Fruit fly (Drosophila melanogaster) whole organism, prepupa: ENCODE data around the gene Atx2.

Experiments
- Blimp-1 ChIP-seq: fragments of 200-800 bp; sonication (Bioruptor generic); optimal IDR thresholded peaks from 3 replicates; lab custom pipeline; 2017; ENCODE audit warnings: missing biosample characterization, missing genetic modification characterization, mild to moderate bottlenecking, moderate library complexity, missing genetic modification reagents
- CG10631 ChIP-seq: fragments of 200-800 bp; sonication (Bioruptor generic); optimal IDR thresholded peaks from 2 replicates; lab custom pipeline; 2016; ENCODE audit warnings: missing biosample characterization, missing genetic modification characterization
- CG11294 ChIP-seq: fragments of 200-800 bp; sonication (Bioruptor generic); IDR thresholded peaks from 2 replicates; pipeline ENCODE4 v1.3.6; 2022; ENCODE audit warnings: missing biosample characterization, missing genetic modification characterization
- CG15336 ChIP-seq: fragments of 200-800 bp; sonication (Bioruptor generic); IDR thresholded peaks from 2 replicates; pipeline ENCODE4 v1.3.6; 2022; ENCODE audit warnings: missing biosample characterization, missing genetic modification characterization
- CG16779 ChIP-seq: fragments of 200-800 bp; sonication (Bioruptor generic); optimal IDR thresholded peaks from 3 replicates; lab custom pipeline; 2017; ENCODE audit warnings: missing biosample characterization, mild to moderate bottlenecking, missing genetic modification characterization
- CG31627 ChIP-seq: fragments of 200-800 bp; sonication (Bioruptor generic); optimal IDR thresholded peaks from 3 replicates; lab custom pipeline; 2016; ENCODE audit warnings: missing biosample characterization, missing genetic modification characterization
- CG32006 ChIP-seq: fragments of 200-800 bp; sonication (Bioruptor generic); optimal IDR thresholded peaks from 3 replicates; lab custom pipeline; 2017; ENCODE audit warnings: missing biosample characterization, mild to moderate bottlenecking, missing genetic modification characterization
- CG34406 ChIP-seq: fragments of 200-800 bp; sonication (Bioruptor generic); optimal IDR thresholded peaks from 3 replicates; lab custom pipeline; 2016; ENCODE audit warnings: missing biosample characterization, missing genetic modification characterization
- CG4318 ChIP-seq: fragments of 200-800 bp; sonication (Bioruptor generic); optimal IDR thresholded peaks from 3 replicates; lab custom pipeline; 2017; ENCODE audit warnings: missing biosample characterization, mild to moderate bottlenecking, missing genetic modification characterization
- CG6792 ChIP-seq: fragments of 200-800 bp; sonication (Bioruptor generic); optimal IDR thresholded peaks from 3 replicates; lab custom pipeline; 2016; ENCODE audit warnings: missing biosample characterization, missing genetic modification characterization
- CG7368 ChIP-seq: fragments of 200-800 bp; sonication (Bioruptor generic); optimal IDR thresholded peaks from 3 replicates; lab custom pipeline; 2016; ENCODE audit warnings: missing biosample characterization, missing genetic modification characterization
- CG8632 ChIP-seq: fragments of 200-800 bp; sonication (Bioruptor generic); optimal IDR thresholded peaks from 3 replicates; lab custom pipeline; 2016; ENCODE audit warnings: missing biosample characterization, missing genetic modification characterization
- CG9139 ChIP-seq: fragments of 200-800 bp; sonication (Bioruptor generic); optimal IDR thresholded peaks from 3 replicates; lab custom pipeline; 2017; ENCODE audit warnings: missing biosample characterization, mild to moderate bottlenecking, missing genetic modification characterization
- Eip75B ChIP-seq: fragments of 200-800 bp; sonication (Bioruptor generic); optimal IDR thresholded peaks from 3 replicates; lab custom pipeline; 2016; ENCODE audit warnings: missing biosample characterization, missing genetic modification characterization
- Eip78C ChIP-seq: fragments of 200-800 bp; sonication (Bioruptor generic); peaks from one replicate; lab custom pipeline; 2016; ENCODE audit warnings: missing biosample characterization, missing genetic modification characterization
- Ets21C ChIP-seq: fragments of 200-800 bp; sonication (Bioruptor generic); optimal IDR thresholded peaks from 3 replicates; lab custom pipeline; 2016; ENCODE audit warnings: missing biosample characterization, missing genetic modification characterization
- Gug ChIP-seq: fragments of 200-800 bp; sonication (Bioruptor generic); IDR thresholded peaks from 2 replicates; pipeline ENCODE4 v1.3.6; 2022; ENCODE audit warnings: missing biosample characterization, missing genetic modification characterization
- Hr38 ChIP-seq: sonication (Bioruptor generic); optimal IDR thresholded peaks from 2 replicates; lab custom pipeline; 2016; ENCODE audit warnings: missing biosample characterization, missing genetic modification characterization
- Sox14 ChIP-seq: fragments of 200-800 bp; sonication (Bioruptor generic); optimal IDR thresholded peaks from 3 replicates; lab custom pipeline; 2016; ENCODE audit warnings: missing biosample characterization, missing genetic modification characterization
- Sox15 ChIP-seq: fragments of 200-800 bp; sonication (Bioruptor generic); optimal IDR thresholded peaks from 3 replicates; lab custom pipeline; 2016; ENCODE audit warnings: missing biosample characterization, missing genetic modification characterization
- achi ChIP-seq: fragments of 200-800 bp; sonication (Bioruptor generic); optimal IDR thresholded peaks from 3 replicates; lab custom pipeline; 2016; ENCODE audit warnings: missing biosample characterization, missing genetic modification characterization
- acj6 ChIP-seq: fragments of 200-800 bp; sonication (Bioruptor generic); optimal IDR thresholded peaks from 3 replicates; lab custom pipeline; 2016; ENCODE audit warnings: missing biosample characterization, missing genetic modification characterization
- cyc ChIP-seq: fragments of 200-800 bp; sonication (Bioruptor generic); optimal IDR thresholded peaks from 3 replicates; lab custom pipeline; 2016; ENCODE audit warnings: missing biosample characterization, missing genetic modification characterization
- dac ChIP-seq: fragments of 200-800 bp; sonication (Bioruptor generic); optimal IDR thresholded peaks from 2 replicates; lab custom pipeline; 2017; ENCODE audit warnings: missing biosample characterization, mild to moderate bottlenecking, missing genetic modification characterization
- dsx ChIP-seq: fragments of 200-800 bp; optimal IDR thresholded peaks from 3 replicates; lab custom pipeline; 2019; ENCODE audit warnings: missing biosample characterization, mild to moderate bottlenecking, missing genetic modification characterization, moderate library complexity; ENCODE audit not compliant: poor library complexity, severe bottlenecking
- eg ChIP-seq: fragments of 200-800 bp; sonication (Bioruptor generic); IDR thresholded peaks from 3 replicates; pipeline ENCODE4 v1.3.6; 2022; ENCODE audit warnings: missing biosample characterization, missing genetic modification characterization
- esn ChIP-seq: fragments of 200-800 bp; sonication (Bioruptor generic); optimal IDR thresholded peaks from 2 replicates; lab custom pipeline; 2016; ENCODE audit warnings: missing biosample characterization, mild to moderate bottlenecking, missing genetic modification characterization, moderate library complexity
- net ChIP-seq: fragments of 200-800 bp; sonication (Bioruptor generic); optimal IDR thresholded peaks from 3 replicates; lab custom pipeline; 2016; ENCODE audit warnings: missing biosample characterization, missing genetic modification characterization
- salr ChIP-seq, 2 experiments: fragments of 200-800 bp; sonication (Bioruptor generic); optimal IDR thresholded peaks; 3 replicates each; lab custom pipeline; 2016 to 2018; ENCODE audit warnings: missing biosample characterization in 2 of 2, missing genetic modification characterization in 2 of 2, mild to moderate bottlenecking in 1 of 2
- ss ChIP-seq, 2 experiments: fragments of 200-800 bp; sonication (Bioruptor generic); optimal IDR thresholded peaks; 2 replicates in 1 of 2; 3 replicates in 1 of 2; lab custom pipeline; 2017 to 2018; ENCODE audit warnings: mild to moderate bottlenecking in 2 of 2, missing biosample characterization in 2 of 2, missing genetic modification characterization in 2 of 2, moderate library complexity in 1 of 2
- svp ChIP-seq: fragments of 200-800 bp; sonication (Bioruptor generic); peaks from one replicate; lab custom pipeline; 2016; ENCODE audit warnings: missing biosample characterization, missing genetic modification characterization
- topi ChIP-seq: fragments of 200-800 bp; sonication (Bioruptor generic); optimal IDR thresholded peaks from 3 replicates; lab custom pipeline; 2016; ENCODE audit warnings: missing biosample characterization, missing genetic modification characterization

Gene Atx2

DNA sequence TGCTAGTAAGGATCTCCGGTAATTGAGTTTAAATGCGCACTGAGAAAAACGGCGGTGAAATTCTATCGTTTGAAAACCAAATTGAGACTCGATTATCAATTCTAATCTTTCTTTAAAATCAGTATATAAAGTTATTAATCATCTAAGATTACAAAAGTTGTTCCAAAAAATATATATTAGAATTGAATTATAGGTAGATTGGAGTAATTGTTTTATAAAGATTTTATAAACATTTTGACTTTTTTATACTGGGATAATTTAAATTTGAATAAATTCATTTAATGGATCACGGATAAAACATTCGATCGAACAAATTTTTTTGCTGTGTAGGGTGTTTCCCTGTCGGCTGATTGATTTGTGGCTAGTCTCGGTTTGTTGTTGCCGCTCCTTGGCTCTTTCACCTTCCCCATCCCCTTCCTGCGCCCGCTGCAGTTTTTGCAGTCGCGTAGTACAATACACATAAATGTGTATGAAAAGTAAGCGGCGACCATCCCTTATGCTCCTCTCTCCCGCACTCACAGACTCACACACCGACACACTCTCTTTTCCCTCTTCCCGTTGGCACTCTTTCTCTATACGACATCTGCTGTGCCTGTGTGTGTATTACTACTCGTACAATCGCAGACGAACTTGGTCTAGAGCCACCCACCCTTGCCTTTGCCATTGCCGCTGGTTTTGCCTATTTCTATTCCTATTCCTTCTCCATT is 10.8 kb downstream of the Atx2 start (continued):
- TF ChIP-seq Gug (GFP tag; lab: Robert Waterston, UW) (no peak), CG10631 (peak; percentile 47), topi (GFP tag; lab: Kevin White, UChicago) (peak; percentile 19), Hr38 (no peak), Ets21C (no peak), net (GFP tag; lab: Kevin White, UChicago) (peak; percentile 19), acj6 (peak; percentile 48), CG11294 (no peak), CG32006 (GFP tag; lab: Kevin White, UChicago) (peak; percentile 55), Eip75B (GFP tag; lab: Kevin White, UChicago) (peak; percentile 11), dsx (GFP tag; lab: Kevin White, UChicago) (no peak), CG7368 (GFP tag; lab: Kevin White, UChicago) (no peak), dac (GFP tag; lab: Kevin White, UChicago) (peak; percentile 6), salr (GFP tag; optimal IDR thresholded peaks at IDR 0.05; lab: Kevin White, UChicago) (peak in 1 of 2 experiments; percentile 24), eg (no peak)

- peak; percentile 19 for TF ChIP-seq Blimp-1 (GFP tag; lab: Kevin White, UChicago)
- no peak for TF ChIP-seq Gug (GFP tag; lab: Robert Waterston, UW)
- TF ChIP-seq CG10631 = no peak
- no peak for TF ChIP-seq esn (GFP tag; lab: Kevin White, UChicago)
- TF ChIP-seq CG4318 (GFP tag; lab: Kevin White, UChicago) = no peak
- TF ChIP-seq ss (GFP tag; optimal IDR thresholded peaks at IDR 0.05; lab: Kevin White, UChicago) = peak; percentile 7 to 15
- no peak for TF ChIP-seq CG31627 (GFP tag; lab: Kevin White, UChicago)
- 0 out of 3 replicates have a peak, but pooled peaks have one; percentile 28 for TF ChIP-seq eg
- peak; percentile 56 for TF ChIP-seq Eip78C
- TF ChIP-seq acj6 = no peak
- TF ChIP-seq dac (GFP tag; lab: Kevin White, UChicago) = no peak
- no peak for TF ChIP-seq svp (GFP tag; lab: Kevin White, UChicago)
- no peak for TF ChIP-seq Sox15 (GFP tag; lab: Kevin White, UChicago)
- TF ChIP-seq, all 60 proteins: peak for 4
These were observed 12.2 kb downstream of the Atx2 start for dm6 chr3R:15420375-15420931.

DNA sequence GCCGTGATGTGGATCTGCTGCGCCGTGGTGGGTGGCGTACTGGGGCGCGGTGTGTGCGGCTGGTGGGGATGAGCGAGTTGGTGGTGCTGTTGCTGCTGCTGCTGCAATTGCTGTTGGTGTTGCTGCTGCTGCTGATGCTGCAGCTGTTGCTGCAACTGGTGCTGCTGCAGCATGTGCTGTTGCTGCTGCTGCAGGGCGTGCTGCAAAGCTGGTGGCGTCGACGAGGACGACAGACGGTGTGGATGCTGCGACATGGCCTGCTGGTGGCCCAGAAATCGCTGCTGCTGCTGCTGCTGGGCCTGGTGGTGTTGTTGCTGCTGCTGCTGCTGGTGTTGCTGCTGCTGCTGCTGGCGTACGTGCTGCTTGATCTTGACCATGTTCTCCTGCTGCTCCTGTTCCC is 16.0 kb downstream of the Atx2 start:
- TF ChIP-seq CG9139 (GFP tag; lab: Kevin White, UChicago) = no peak
- no peak for TF ChIP-seq CG15336 (GFP tag; lab: Robert Waterston, UW)
- no peak for TF ChIP-seq achi (GFP tag; lab: Kevin White, UChicago)
- no peak for TF ChIP-seq CG10631
- no peak for TF ChIP-seq CG34406 (GFP tag; lab: Kevin White, UChicago)
- TF ChIP-seq CG6792 (GFP tag; lab: Kevin White, UChicago) = no peak
- TF ChIP-seq topi (GFP tag; lab: Kevin White, UChicago) = no peak
- no peak for TF ChIP-seq CG32006 (GFP tag; lab: Kevin White, UChicago)
- TF ChIP-seq Eip78C = no peak
- no peak for TF ChIP-seq CG7368 (GFP tag; lab: Kevin White, UChicago)
- TF ChIP-seq CG8632 (GFP tag; lab: Kevin White, UChicago) = no peak
- no peak for TF ChIP-seq Sox14
- no peak for TF ChIP-seq cyc (GFP tag; lab: Kevin White, UChicago)
- no peak for TF ChIP-seq dac (GFP tag; lab: Kevin White, UChicago)
- TF ChIP-seq CG16779 (tag; lab: Kevin White, UChicago) = no peak
- TF ChIP-seq, all 60 proteins: peak for 0
